Worm (Caenorhabditis elegans): Measurements from ENCODE around the gene C03B1.4.

DNA sequence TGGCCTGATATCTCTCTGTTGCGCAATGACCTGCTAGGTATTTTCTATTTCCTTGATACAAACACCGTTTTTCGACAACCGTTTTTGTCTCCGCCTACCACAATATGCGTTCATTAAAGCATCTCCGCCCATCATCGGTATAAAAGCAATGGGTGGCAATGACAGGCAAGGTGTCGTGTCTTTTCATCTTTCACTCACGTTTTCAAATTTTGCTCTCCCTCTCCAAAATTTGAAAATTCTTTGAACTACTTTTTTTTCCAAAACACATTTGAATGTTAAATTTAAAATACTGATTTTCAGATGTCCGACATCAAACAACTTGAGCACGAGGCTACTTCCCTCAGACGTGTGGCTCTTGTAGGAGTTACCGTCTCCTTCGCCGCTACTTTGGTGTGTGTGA lies 35.4 kb upstream of the C03B1.4 start, which contains the start of gene col-169:
- TF ChIP-seq pag-3 (tag; optimal IDR thresholded peaks at IDR 0.05; ENCODE audit: borderline replicate concordance, insufficient read depth) (no peak), hlh-17 (GFP tag; optimal IDR thresholded peaks at IDR 0.05; ENCODE audit: borderline replicate concordance) (no peak), ztf-11 (tag; optimal IDR thresholded peaks at IDR 0.05) (no peak), nhr-237 (tag; optimal IDR thresholded peaks at IDR 0.05) (no peak), snpc-4 (tag; optimal IDR thresholded peaks at IDR 0.05) (no peak), nhr-90 (tag; optimal IDR thresholded peaks at IDR 0.05; ENCODE audit: poor library complexity) (no peak), tbx-2 (tag; optimal IDR thresholded peaks at IDR 0.05) (no peak), lsy-2 (tag; optimal IDR thresholded peaks at IDR 0.05) (no peak), lin-13 (GFP tag; optimal IDR thresholded peaks at IDR 0.05) (no peak), fkh-10 (GFP tag; optimal IDR thresholded peaks at IDR 0.05) (no peak), alr-1 (tag; optimal IDR thresholded peaks at IDR 0.05; ENCODE audit: borderline replicate concordance) (no peak)
